Worm (Caenorhabditis elegans): Measurements from ENCODE around the gene cku-70.

Gene cku-70

DNA sequence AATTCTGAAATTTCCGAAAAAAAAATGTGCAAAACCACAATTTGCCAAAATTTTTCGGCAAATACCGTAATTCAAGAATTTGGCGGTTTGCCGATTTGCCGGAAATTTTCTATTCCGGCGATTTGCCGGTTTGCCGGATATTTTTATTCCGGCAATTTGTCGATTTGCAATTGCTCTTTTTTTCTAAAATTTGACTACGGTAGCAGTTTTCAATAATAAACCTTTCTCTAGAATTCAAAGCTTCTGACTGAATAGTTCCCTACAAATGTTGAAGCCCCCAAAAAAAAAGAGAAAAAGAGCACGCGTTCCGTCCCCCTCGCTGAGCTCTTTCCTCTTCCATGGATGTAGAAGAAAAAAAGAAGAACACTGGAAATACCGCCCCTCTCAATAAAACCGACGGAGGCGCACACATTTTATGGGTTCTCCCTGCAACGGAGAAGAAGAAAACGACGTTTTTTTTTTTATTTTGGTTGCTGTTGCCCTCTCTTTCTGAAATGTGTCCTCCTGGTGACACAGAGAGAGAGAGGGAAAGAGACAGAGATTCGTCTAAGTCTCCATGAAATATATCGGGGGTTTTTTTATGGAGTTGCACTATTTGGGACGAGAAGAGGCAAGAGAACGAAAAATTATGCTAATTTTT lies 46.4 kb downstream of the cku-70 start:
- TF ChIP-seq mdl-1 (tag; optimal IDR thresholded peaks at IDR 0.05) = peak in 1 of 2 experiments; percentile 43
- TF ChIP-seq lsy-2 (tag; optimal IDR thresholded peaks at IDR 0.05) = peak in 1 of 2 experiments; percentile 40
- no peak for TF ChIP-seq hlh-11 (tag; optimal IDR thresholded peaks at IDR 0.05)
- TF ChIP-seq hmg-1.1 (GFP tag; IDR thresholded peaks at IDR 0.05) = 0 out of 2 replicates have a peak, but pooled peaks have one; percentile 31
- TF ChIP-seq mep-1 (tag; optimal IDR thresholded peaks at IDR 0.05) = peak; percentile 34
- TF ChIP-seq unc-62 (GFP tag; optimal IDR thresholded peaks at IDR 0.05 in 1 of 2) = peak in 1 of 2 experiments; percentile 95
- no peak for TF ChIP-seq unc-62 (tag; optimal IDR thresholded peaks at IDR 0.05)
- no peak for TF ChIP-seq zag-1 (tag; optimal IDR thresholded peaks at IDR 0.05)

DNA sequence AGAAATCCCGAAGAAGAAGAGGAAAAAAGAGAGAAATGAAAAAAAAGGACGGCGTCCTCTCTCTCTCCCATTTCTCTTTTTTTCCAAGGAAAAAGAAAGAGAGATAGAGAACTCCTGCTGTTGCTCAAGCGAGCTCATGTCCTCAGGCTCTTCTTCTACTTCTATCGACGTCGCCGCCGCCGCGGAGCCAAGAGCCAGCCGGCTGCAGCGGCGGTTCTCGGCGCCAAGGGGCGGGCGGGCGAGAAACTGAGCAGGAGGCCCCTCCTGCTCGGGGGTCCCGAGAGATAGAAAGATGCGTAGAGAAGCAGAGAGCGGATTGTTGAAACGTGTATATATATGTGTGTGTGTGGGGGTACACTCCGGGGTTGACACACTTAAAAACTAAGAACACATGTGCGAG lies 48.4 kb downstream of the cku-70 start:
- TF ChIP-seq ZK546.5 (tag; optimal IDR thresholded peaks at IDR 0.05) = no peak
- TF ChIP-seq madf-5 (GFP tag; IDR thresholded peaks at IDR 0.05) = no peak
- no peak for TF ChIP-seq php-3 (GFP tag; IDR thresholded peaks at IDR 0.05)
- TF ChIP-seq ceh-44 (GFP tag; IDR thresholded peaks at IDR 0.05) = no peak
- TF ChIP-seq pha-4 (GFP tag; IDR thresholded peaks at IDR 0.05) = peak; percentile 47; the same call in 1 of the 2 replicates
- no peak for TF ChIP-seq pha-4 (tag; optimal IDR thresholded peaks at IDR 0.05)
- peak; percentile 97 for TF ChIP-seq aha-1 (tag)
- no peak for TF ChIP-seq fos-1 (tag; optimal IDR thresholded peaks at IDR 0.05)
- no peak for TF ChIP-seq snpc-4 (tag; optimal IDR thresholded peaks at IDR 0.05)
- TF ChIP-seq nhr-237 (tag; optimal IDR thresholded peaks at IDR 0.05) = no peak
- TF ChIP-seq nhr-48 (tag; optimal IDR thresholded peaks at IDR 0.05) = no peak
- TF ChIP-seq jun-1 (tag; optimal IDR thresholded peaks at IDR 0.05) = no peak
- no peak for TF ChIP-seq ceh-62 (tag; optimal IDR thresholded peaks at IDR 0.05)
- no peak for TF ChIP-seq F49E8.2 (tag; optimal IDR thresholded peaks at IDR 0.05; ENCODE audit: borderline replicate concordance)
- no peak for TF ChIP-seq aly-2 (tag; optimal IDR thresholded peaks at IDR 0.05)
- no peak for TF ChIP-seq nhr-111 (GFP tag; optimal IDR thresholded peaks at IDR 0.05)
- TF ChIP-seq duxl-1 (tag; optimal IDR thresholded peaks at IDR 0.05; ENCODE audit: poor library complexity) = no peak
- no peak for TF ChIP-seq mdt-29 (GFP tag; IDR thresholded peaks at IDR 0.05)
- no peak for TF ChIP-seq sdz-12 (GFP tag; optimal IDR thresholded peaks at IDR 0.05)
- no peak for TF ChIP-seq nhr-42 (GFP tag; IDR thresholded peaks at IDR 0.05)
- no peak for TF ChIP-seq lin-15B (tag; optimal IDR thresholded peaks at IDR 0.05)
- no peak for TF ChIP-seq daf-19 (GFP tag; conservative IDR thresholded peaks at IDR 0.05)
- TF ChIP-seq ceh-20 (GFP tag; IDR thresholded peaks at IDR 0.05) = peak; percentile 75
- TF ChIP-seq zfp-3 (GFP tag; conservative IDR thresholded peaks at IDR 0.05) = no peak
- peak in 1 of 2 experiments; percentile 34 for TF ChIP-seq hif-1 (tag; optimal IDR thresholded peaks at IDR 0.05)
- TF ChIP-seq mxl-2 (GFP tag; conservative IDR thresholded peaks at IDR 0.05) = no peak
- no peak for TF ChIP-seq tag-97 (GFP tag; IDR thresholded peaks at IDR 0.05)
- no peak for TF ChIP-seq unc-130 (GFP tag; optimal IDR thresholded peaks at IDR 0.05)
- TF ChIP-seq ztf-11 (tag; optimal IDR thresholded peaks at IDR 0.05) = no peak
- TF ChIP-seq ZK337.2 (GFP tag; IDR thresholded peaks at IDR 0.05) = no peak
- 0 out of 2 replicates have a peak, but pooled peaks have one; percentile 39 for TF ChIP-seq lim-7 (GFP tag; IDR thresholded peaks at IDR 0.05)
- no peak for TF ChIP-seq F44E2.7 (GFP tag; IDR thresholded peaks at IDR 0.05)
- TF ChIP-seq lin-38 (GFP tag; IDR thresholded peaks at IDR 0.05) = no peak
- TF ChIP-seq daf-16 (GFP tag; optimal IDR thresholded peaks at IDR 0.05) = no peak
- no peak for TF ChIP-seq daf-16 (tag; optimal IDR thresholded peaks at IDR 0.05)
- no peak for TF ChIP-seq F26F4.8 (GFP tag; conservative IDR thresholded peaks at IDR 0.05)
- TF ChIP-seq rbr-2 (tag; optimal IDR thresholded peaks at IDR 0.05) = peak; percentile 36
- TF ChIP-seq lin-13 (GFP tag; optimal IDR thresholded peaks at IDR 0.05) = no peak
- no peak for TF ChIP-seq ztf-7 (tag; optimal IDR thresholded peaks at IDR 0.05)
- no peak for TF ChIP-seq T26A8.4 (GFP tag; IDR thresholded peaks at IDR 0.05)
- TF ChIP-seq zag-1 (tag; optimal IDR thresholded peaks at IDR 0.05) = no peak
- peak; percentile 22 to 62 for TF ChIP-seq lsy-2 (tag; optimal IDR thresholded peaks at IDR 0.05)
- peak; percentile 63; the same call in 1 of the 2 replicates for TF ChIP-seq egl-43 (GFP tag; IDR thresholded peaks at IDR 0.05)
- no peak for TF ChIP-seq nhr-25 (tag; optimal IDR thresholded peaks at IDR 0.05; ENCODE audit: borderline replicate concordance, insufficient read depth)
